Fruit fly (Drosophila melanogaster) whole organism, embryonic: ENCODE measurements around the gene PolE2.

Experiments
- Atf6 ChIP-seq: fragments of 200-800 bp; sonication (Bioruptor generic); IDR thresholded peaks from 2 replicates; pipeline ENCODE4 v1.3.6; 2022; ENCODE audit warnings: missing biosample characterization, missing genetic modification characterization
- B-H2 ChIP-seq: fragments of 200-800 bp; sonication (Bioruptor generic); optimal IDR thresholded peaks from 2 replicates; lab custom pipeline; 2018; ENCODE audit warnings: missing biosample characterization, mild to moderate bottlenecking, missing genetic modification characterization
- BtbVII ChIP-seq: fragments of 200-800 bp; sonication (Bioruptor generic); optimal IDR thresholded peaks from 3 replicates; lab custom pipeline; 2017; ENCODE audit warnings: missing biosample characterization, mild to moderate bottlenecking, missing genetic modification characterization
- Bteb2 ChIP-seq: fragments of 200-800 bp; sonication (Bioruptor generic); optimal IDR thresholded peaks from 2 replicates; lab custom pipeline; 2016; ENCODE audit warnings: missing biosample characterization, missing genetic modification characterization
- C15 ChIP-seq: fragments of 200-800 bp; sonication (Bioruptor generic); IDR thresholded peaks from 3 replicates; pipeline ENCODE4 v1.3.6; 2022; ENCODE audit warnings: missing biosample characterization, missing genetic modification characterization
- CG10321 ChIP-seq: fragments of 200-800 bp; sonication (Bioruptor generic); IDR thresholded peaks from 2 replicates; pipeline ENCODE4 v1.3.6; 2022; ENCODE audit warnings: missing biosample characterization, missing genetic modification characterization
- CG10959 ChIP-seq: fragments of 200-800 bp; sonication (Bioruptor generic); IDR thresholded peaks from 2 replicates; pipeline ENCODE4 v1.3.6; 2022; ENCODE audit warnings: missing biosample characterization, missing genetic modification characterization
- CG12104 ChIP-seq: fragments of 200-800 bp; sonication (Bioruptor generic); optimal IDR thresholded peaks from 3 replicates; lab custom pipeline; 2016; ENCODE audit warnings: missing biosample characterization, missing genetic modification characterization
- CG12219 ChIP-seq: fragments of 200-800 bp; sonication (Bioruptor generic); optimal IDR thresholded peaks from 3 replicates; lab custom pipeline; 2018; ENCODE audit warnings: missing biosample characterization, mild to moderate bottlenecking, missing genetic modification characterization
- CG13296 ChIP-seq: fragments of 200-800 bp; sonication (Bioruptor generic); optimal IDR thresholded peaks from 3 replicates; lab custom pipeline; 2018; ENCODE audit warnings: missing biosample characterization, mild to moderate bottlenecking, missing genetic modification characterization
- CG15011 ChIP-seq: fragments of 200-800 bp; sonication (Bioruptor generic); optimal IDR thresholded peaks from 3 replicates; lab custom pipeline; 2018; ENCODE audit warnings: missing biosample characterization, mild to moderate bottlenecking, missing genetic modification characterization
- CG2199 ChIP-seq: fragments of 200-800 bp; sonication (Bioruptor generic); IDR thresholded peaks from 3 replicates; pipeline ENCODE4 v1.3.6; 2022; ENCODE audit warnings: missing biosample characterization, missing genetic modification characterization
- CG30431 ChIP-seq: fragments of 200-800 bp; sonication (Bioruptor generic); optimal IDR thresholded peaks from 2 replicates; lab custom pipeline; 2017; ENCODE audit warnings: missing biosample characterization, missing genetic modification characterization
- CG33557 ChIP-seq: fragments of 200-800 bp; sonication (Bioruptor generic); optimal IDR thresholded peaks from 2 replicates; lab custom pipeline; 2019; ENCODE audit warnings: missing biosample characterization, mild to moderate bottlenecking, missing genetic modification characterization, moderate library complexity
- CG3407 ChIP-seq: fragments of 200-800 bp; sonication (Bioruptor generic); optimal IDR thresholded peaks from 2 replicates; lab custom pipeline; 2018; ENCODE audit warnings: missing biosample characterization, mild to moderate bottlenecking, missing genetic modification characterization
- CG4617 ChIP-seq: fragments of 200-800 bp; sonication (Bioruptor generic); optimal IDR thresholded peaks from 3 replicates; lab custom pipeline; 2016; ENCODE audit warnings: missing biosample characterization, missing genetic modification characterization, borderline replicate concordance
- CG4854 ChIP-seq: fragments of 200-800 bp; sonication (Bioruptor generic); optimal IDR thresholded peaks from 2 replicates; lab custom pipeline; 2016; ENCODE audit warnings: missing biosample characterization, missing genetic modification characterization, inconsistent platforms
- D19B ChIP-seq: fragments of 200-800 bp; sonication (Bioruptor generic); optimal IDR thresholded peaks from 2 replicates; lab custom pipeline; 2017; ENCODE audit warnings: missing biosample characterization, mild to moderate bottlenecking, missing genetic modification characterization
- Dad ChIP-seq: fragments of 200-800 bp; sonication (Bioruptor generic); optimal IDR thresholded peaks from 3 replicates; lab custom pipeline; 2016; ENCODE audit warnings: missing biosample characterization, missing genetic modification characterization
- ERR ChIP-seq: fragments of 200-800 bp; sonication (Bioruptor generic); optimal IDR thresholded peaks from 2 replicates; lab custom pipeline; 2016; ENCODE audit warnings: missing biosample characterization, missing genetic modification characterization
- Ets65A ChIP-seq: fragments of 200-800 bp; sonication (Bioruptor generic); peaks from one replicate; lab custom pipeline; 2016; ENCODE audit warnings: missing biosample characterization, missing genetic modification characterization
- H2.0 ChIP-seq: fragments of 200-800 bp; sonication (Bioruptor generic); IDR thresholded peaks from 2 replicates; pipeline ENCODE4 v1.3.6; 2022; ENCODE audit warnings: missing biosample characterization, missing genetic modification characterization
- MTF-1 ChIP-seq: fragments of 200-800 bp; sonication (Bioruptor generic); optimal IDR thresholded peaks from 2 replicates; lab custom pipeline; 2018; ENCODE audit warnings: missing biosample characterization, mild to moderate bottlenecking, missing genetic modification characterization, borderline replicate concordance
- Mad ChIP-seq: fragments of 200-800 bp; sonication (Bioruptor generic); optimal IDR thresholded peaks from 2 replicates; lab custom pipeline; 2016; ENCODE audit warnings: missing biosample characterization, missing genetic modification characterization
- Mrtf ChIP-seq: fragments of 200-800 bp; sonication (Bioruptor generic); IDR thresholded peaks from 3 replicates; pipeline ENCODE4 v1.3.6; 2022; ENCODE audit warnings: missing biosample characterization, missing genetic modification characterization
- Myb ChIP-seq: fragments of 200-800 bp; sonication (Bioruptor generic); optimal IDR thresholded peaks from 2 replicates; lab custom pipeline; 2016; ENCODE audit warnings: missing biosample characterization, missing genetic modification characterization
- Neu2 ChIP-seq: fragments of 200-800 bp; sonication (Bioruptor generic); optimal IDR thresholded peaks from 3 replicates; lab custom pipeline; 2016; ENCODE audit warnings: missing biosample characterization, missing genetic modification characterization, borderline replicate concordance
- PHDP ChIP-seq: fragments of 200-800 bp; sonication (Bioruptor generic); optimal IDR thresholded peaks from 3 replicates; lab custom pipeline; 2018; ENCODE audit warnings: missing biosample characterization, mild to moderate bottlenecking, missing genetic modification characterization, moderate library complexity
- Ravus ChIP-seq: fragments of 200-800 bp; sonication (Bioruptor generic); IDR thresholded peaks from 2 replicates; pipeline ENCODE4 v1.3.6; 2022; ENCODE audit warnings: missing biosample characterization, missing genetic modification characterization
- Scr ChIP-seq: fragments of 200-800 bp; sonication (Bioruptor generic); IDR thresholded peaks from 2 replicates; pipeline ENCODE4 v1.3.6; 2022; ENCODE audit warnings: missing biosample characterization, missing genetic modification characterization; ENCODE audit not compliant: partially characterized antibody
- Tbp ChIP-seq: fragments of >200 bp; optimal IDR thresholded peaks from 2 replicates; lab custom pipeline; 2018; ENCODE audit warnings: missing biosample characterization, missing genetic modification characterization
- Xrp1 ChIP-seq: fragments of 200-800 bp; sonication (Bioruptor generic); IDR thresholded peaks from 2 replicates; pipeline ENCODE4 v1.3.6; 2022; ENCODE audit warnings: missing biosample characterization, missing genetic modification characterization
- bcd ChIP-seq: fragments of 200-800 bp; sonication (Bioruptor generic); optimal IDR thresholded peaks from 2 replicates; lab custom pipeline; 2017; ENCODE audit warnings: missing biosample characterization, mild to moderate bottlenecking, missing genetic modification characterization
- crp ChIP-seq, 2 experiments: fragments of 200-800 bp; sonication (Bioruptor generic); optimal IDR thresholded peaks; 2 replicates in 1 of 2; 3 replicates in 1 of 2; lab custom pipeline; 2017; ENCODE audit warnings: missing biosample characterization in 2 of 2, missing genetic modification characterization in 2 of 2, mild to moderate bottlenecking in 1 of 2, moderate library complexity in 1 of 2
- da ChIP-seq: fragments of 200-800 bp; sonication (Bioruptor generic); optimal IDR thresholded peaks from 2 replicates; lab custom pipeline; 2016; ENCODE audit warnings: missing biosample characterization, missing genetic modification characterization
- dan ChIP-seq: fragments of 200-800 bp; sonication (Bioruptor generic); IDR thresholded peaks from 2 replicates; pipeline ENCODE4 v1.3.6; 2022; ENCODE audit warnings: missing biosample characterization, missing genetic modification characterization
- disco-r ChIP-seq: fragments of 200-800 bp; sonication (Bioruptor generic); optimal IDR thresholded peaks from 2 replicates; lab custom pipeline; 2016; ENCODE audit warnings: missing biosample characterization, missing genetic modification characterization
- ftz-f1 ChIP-seq: fragments of 200-800 bp; sonication (Bioruptor generic); optimal IDR thresholded peaks from 2 replicates; lab custom pipeline; 2016; ENCODE audit warnings: missing biosample characterization, missing genetic modification characterization
- gem ChIP-seq: fragments of 200-800 bp; sonication (Bioruptor generic); optimal IDR thresholded peaks from 2 replicates; lab custom pipeline; 2019; ENCODE audit warnings: missing biosample characterization, mild to moderate bottlenecking, missing genetic modification characterization, moderate library complexity
- klu ChIP-seq: fragments of 200-800 bp; sonication (Bioruptor generic); IDR thresholded peaks from 2 replicates; pipeline ENCODE4 v1.3.6; 2022; ENCODE audit warnings: missing biosample characterization, missing genetic modification characterization
- nom ChIP-seq: fragments of 200-800 bp; sonication (Bioruptor generic); optimal IDR thresholded peaks from 2 replicates; lab custom pipeline; 2017; ENCODE audit warnings: missing biosample characterization, missing genetic modification characterization, mild to moderate bottlenecking, moderate library complexity, missing genetic modification reagents
- org-1 ChIP-seq: fragments of 200-800 bp; sonication (Bioruptor generic); optimal IDR thresholded peaks from 2 replicates; lab custom pipeline; 2017; ENCODE audit warnings: missing biosample characterization, missing genetic modification characterization
- ranshi ChIP-seq: fragments of 200-800 bp; sonication (Bioruptor generic); IDR thresholded peaks from 2 replicates; pipeline ENCODE4 v1.3.6; 2022; ENCODE audit warnings: missing biosample characterization, missing genetic modification characterization
- run ChIP-seq: fragments of 200-800 bp; sonication (Bioruptor generic); optimal IDR thresholded peaks from 3 replicates; lab custom pipeline; 2018; ENCODE audit warnings: missing biosample characterization, mild to moderate bottlenecking, missing genetic modification characterization
- shn ChIP-seq: fragments of 200-800 bp; sonication (Bioruptor generic); optimal IDR thresholded peaks from 3 replicates; lab custom pipeline; 2016; ENCODE audit warnings: missing biosample characterization, missing genetic modification characterization
- sima ChIP-seq: fragments of 200-800 bp; sonication (Bioruptor generic); optimal IDR thresholded peaks from 2 replicates; lab custom pipeline; 2016; ENCODE audit warnings: missing biosample characterization, missing genetic modification characterization
- tup ChIP-seq: fragments of 200-800 bp; sonication (Bioruptor generic); optimal IDR thresholded peaks from 2 replicates; lab custom pipeline; 2016; ENCODE audit warnings: missing biosample characterization, mild to moderate bottlenecking, missing genetic modification characterization, moderate library complexity
- z ChIP-seq: fragments of 200-800 bp; sonication (Bioruptor generic); IDR thresholded peaks from 3 replicates; pipeline ENCODE4 v1.3.6; 2022; ENCODE audit warnings: missing biosample characterization, missing genetic modification characterization
- zen2 ChIP-seq: fragments of 200-800 bp; sonication (Bioruptor generic); IDR thresholded peaks from 3 replicates; pipeline ENCODE4 v1.3.6; 2022; ENCODE audit warnings: missing biosample characterization, missing genetic modification characterization; ENCODE audit not compliant: partially characterized antibody

Gene PolE2

dm6 chr3L:5881310-5882208, 15.7 kb downstream of the PolE2 start (continued):
- TF ChIP-seq z (GFP tag; lab: Robert Waterston, UW), result no peak
- TF ChIP-seq bcd (GFP tag; lab: Kevin White, UChicago), result peak; percentile 16
- peak; percentile 27 for TF ChIP-seq org-1 (GFP tag; lab: Kevin White, UChicago)
- no peak for TF ChIP-seq CG2199 (GFP tag; lab: Robert Waterston, UW)
- TF ChIP-seq Ravus (GFP tag; lab: Robert Waterston, UW), result no peak
- TF ChIP-seq CG13296 (GFP tag; lab: Kevin White, UChicago), result no peak
- no peak for TF ChIP-seq da (GFP tag; lab: Kevin White, UChicago)
- TF ChIP-seq CG12104, result peak; percentile 43
- peak; percentile 31; the same call in 1 of the 2 replicates for TF ChIP-seq CG10321 (GFP tag; lab: Robert Waterston, UW)
- TF ChIP-seq nom (GFP tag; lab: Kevin White, UChicago), result no peak
- no peak for TF ChIP-seq B-H2 (GFP tag; lab: Kevin White, UChicago)
- no peak for TF ChIP-seq C15
- TF ChIP-seq Atf6 (GFP tag; lab: Robert Waterston, UW), result peak; percentile 56; the same call in 1 of the 2 replicates
- no peak for TF ChIP-seq ftz-f1 (GFP tag; lab: Kevin White, UChicago)
- TF ChIP-seq CG3407 (GFP tag; lab: Kevin White, UChicago), result peak; percentile 13
- TF ChIP-seq zen2 (GFP tag; lab: Robert Waterston, UW), result no peak
- no peak for TF ChIP-seq CG10959 (GFP tag; lab: Robert Waterston, UW)
- no peak for TF ChIP-seq klu (GFP tag; lab: Robert Waterston, UW)
- TF ChIP-seq CG15011 (GFP tag; lab: Kevin White, UChicago), result no peak
- no peak for TF ChIP-seq run (tag; lab: Kevin White, UChicago)
- TF ChIP-seq H2.0 (GFP tag; lab: Robert Waterston, UW), result peak; percentile 44; the same call in 1 of the 2 replicates
- TF ChIP-seq Neu2 (GFP tag; lab: Kevin White, UChicago), result no peak
- no peak for TF ChIP-seq dan (GFP tag; lab: Robert Waterston, UW)
- no peak for TF ChIP-seq ERR (GFP tag; lab: Kevin White, UChicago)
- TF ChIP-seq PHDP (tag; lab: Kevin White, UChicago), result no peak
- no peak for TF ChIP-seq tup
- TF ChIP-seq Myb (GFP tag; lab: Kevin White, UChicago), result peak; percentile 7
- TF ChIP-seq CG33557 (GFP tag; lab: Kevin White, UChicago), result peak; percentile 33
- no peak for TF ChIP-seq MTF-1
- TF ChIP-seq CG4854 (GFP tag; lab: Kevin White, UChicago), result no peak
- peak; percentile 51 for TF ChIP-seq CG30431 (GFP tag; lab: Kevin White, UChicago)
- TF ChIP-seq crp (GFP tag; optimal IDR thresholded peaks at IDR 0.05; lab: Kevin White, UChicago), result peak in 1 of 2 experiments; percentile 7
- TF ChIP-seq CG12219 (GFP tag; lab: Kevin White, UChicago), result peak; percentile 46
- no peak for TF ChIP-seq Ets65A (GFP tag; lab: Kevin White, UChicago)
- peak; percentile 54 for TF ChIP-seq shn (GFP tag; lab: Kevin White, UChicago)
- TF ChIP-seq Scr (GFP tag; lab: Robert Waterston, UW), result no peak
- no peak for TF ChIP-seq BtbVII (GFP tag; lab: Kevin White, UChicago)
- TF ChIP-seq ranshi (GFP tag; lab: Robert Waterston, UW), result no peak
- no peak for TF ChIP-seq CG4617
- peak; percentile 48; the same call in 1 of the 2 replicates for TF ChIP-seq Xrp1
- peak; percentile 77 for TF ChIP-seq gem (tag; lab: Kevin White, UChicago)
- no peak for TF ChIP-seq Mad (GFP tag; lab: Kevin White, UChicago)
- peak; percentile 30 for TF ChIP-seq sima
- TF ChIP-seq Mrtf (GFP tag; lab: Robert Waterston, UW), result no peak
- no peak for TF ChIP-seq D19B (GFP tag; lab: Kevin White, UChicago)
- TF ChIP-seq Dad, result no peak
- no peak for TF ChIP-seq disco-r (GFP tag; lab: Kevin White, UChicago)
- peak; percentile 17 for TF ChIP-seq Bteb2
- no peak for TF ChIP-seq Tbp (GFP tag; lab: Kevin White, UChicago)
